Fruit fly (Drosophila melanogaster) whole organism, prepupa: ENCODE measurements around the gene Ubr3.
A peak's percentile ranks its signal among the peaks of the same experiment; 100 is the strongest.

Experiments
- Blimp-1 ChIP-seq: fragments of 200-800 bp; sonication (Bioruptor generic); optimal IDR thresholded peaks from 3 replicates; lab custom pipeline; 2017; ENCODE audit warnings: missing biosample characterization, missing genetic modification characterization, mild to moderate bottlenecking, moderate library complexity, missing genetic modification reagents
- CG10631 ChIP-seq: fragments of 200-800 bp; sonication (Bioruptor generic); optimal IDR thresholded peaks from 2 replicates; lab custom pipeline; 2016; ENCODE audit warnings: missing biosample characterization, missing genetic modification characterization
- CG10669 ChIP-seq: fragments of 200-800 bp; sonication (Bioruptor generic); optimal IDR thresholded peaks from 3 replicates; lab custom pipeline; 2018; ENCODE audit warnings: missing biosample characterization, mild to moderate bottlenecking, missing genetic modification characterization, moderate library complexity
- CG11294 ChIP-seq: fragments of 200-800 bp; sonication (Bioruptor generic); IDR thresholded peaks from 2 replicates; pipeline ENCODE4 v1.3.6; 2022; ENCODE audit warnings: missing biosample characterization, missing genetic modification characterization
- CG15336 ChIP-seq: fragments of 200-800 bp; sonication (Bioruptor generic); IDR thresholded peaks from 2 replicates; pipeline ENCODE4 v1.3.6; 2022; ENCODE audit warnings: missing biosample characterization, missing genetic modification characterization
- CG1621 ChIP-seq: fragments of 200-800 bp; sonication (Bioruptor generic); optimal IDR thresholded peaks from 3 replicates; lab custom pipeline; 2018; ENCODE audit warnings: missing biosample characterization, mild to moderate bottlenecking, missing genetic modification characterization
- CG16779 ChIP-seq: fragments of 200-800 bp; sonication (Bioruptor generic); optimal IDR thresholded peaks from 3 replicates; lab custom pipeline; 2017; ENCODE audit warnings: missing biosample characterization, mild to moderate bottlenecking, missing genetic modification characterization
- CG3032 ChIP-seq: fragments of 200-800 bp; optimal IDR thresholded peaks from 2 replicates; lab custom pipeline; 2019; ENCODE audit warnings: missing biosample characterization, mild to moderate bottlenecking, missing genetic modification characterization, moderate library complexity
- CG31627 ChIP-seq: fragments of 200-800 bp; sonication (Bioruptor generic); optimal IDR thresholded peaks from 3 replicates; lab custom pipeline; 2016; ENCODE audit warnings: missing biosample characterization, missing genetic modification characterization
- CG32006 ChIP-seq: fragments of 200-800 bp; sonication (Bioruptor generic); optimal IDR thresholded peaks from 3 replicates; lab custom pipeline; 2017; ENCODE audit warnings: missing biosample characterization, mild to moderate bottlenecking, missing genetic modification characterization
- CG34406 ChIP-seq: fragments of 200-800 bp; sonication (Bioruptor generic); optimal IDR thresholded peaks from 3 replicates; lab custom pipeline; 2016; ENCODE audit warnings: missing biosample characterization, missing genetic modification characterization
- CG3919 ChIP-seq: fragments of 200-800 bp; sonication (Bioruptor generic); optimal IDR thresholded peaks from 3 replicates; lab custom pipeline; 2016; ENCODE audit warnings: missing biosample characterization, missing genetic modification characterization
- CG4318 ChIP-seq: fragments of 200-800 bp; sonication (Bioruptor generic); optimal IDR thresholded peaks from 3 replicates; lab custom pipeline; 2017; ENCODE audit warnings: missing biosample characterization, mild to moderate bottlenecking, missing genetic modification characterization
- CG6276 ChIP-seq: fragments of 200-800 bp; sonication (Bioruptor generic); optimal IDR thresholded peaks from 2 replicates; lab custom pipeline; 2017; ENCODE audit warnings: missing biosample characterization, mild to moderate bottlenecking, missing genetic modification characterization
- CG6854 ChIP-seq: fragments of 200-800 bp; sonication (Bioruptor generic); optimal IDR thresholded peaks from 2 replicates; lab custom pipeline; 2017; ENCODE audit warnings: missing biosample characterization, mild to moderate bottlenecking, missing genetic modification characterization
- CG7368 ChIP-seq: fragments of 200-800 bp; sonication (Bioruptor generic); optimal IDR thresholded peaks from 3 replicates; lab custom pipeline; 2016; ENCODE audit warnings: missing biosample characterization, missing genetic modification characterization
- CG8319 ChIP-seq: fragments of 200-800 bp; sonication (Bioruptor generic); optimal IDR thresholded peaks from 3 replicates; lab custom pipeline; 2016; ENCODE audit warnings: missing biosample characterization, missing genetic modification characterization
- CG9139 ChIP-seq: fragments of 200-800 bp; sonication (Bioruptor generic); optimal IDR thresholded peaks from 3 replicates; lab custom pipeline; 2017; ENCODE audit warnings: missing biosample characterization, mild to moderate bottlenecking, missing genetic modification characterization
- Eip75B ChIP-seq: fragments of 200-800 bp; sonication (Bioruptor generic); optimal IDR thresholded peaks from 3 replicates; lab custom pipeline; 2016; ENCODE audit warnings: missing biosample characterization, missing genetic modification characterization
- Eip78C ChIP-seq: fragments of 200-800 bp; sonication (Bioruptor generic); peaks from one replicate; lab custom pipeline; 2016; ENCODE audit warnings: missing biosample characterization, missing genetic modification characterization
- Ets21C ChIP-seq: fragments of 200-800 bp; sonication (Bioruptor generic); optimal IDR thresholded peaks from 3 replicates; lab custom pipeline; 2016; ENCODE audit warnings: missing biosample characterization, missing genetic modification characterization
- Ets96B ChIP-seq: fragments of 200-800 bp; optimal IDR thresholded peaks from 2 replicates; lab custom pipeline; 2019; ENCODE audit warnings: missing biosample characterization, mild to moderate bottlenecking, missing genetic modification characterization, moderate library complexity
- Gug ChIP-seq: fragments of 200-800 bp; sonication (Bioruptor generic); IDR thresholded peaks from 2 replicates; pipeline ENCODE4 v1.3.6; 2022; ENCODE audit warnings: missing biosample characterization, missing genetic modification characterization
- Hr38 ChIP-seq: sonication (Bioruptor generic); optimal IDR thresholded peaks from 2 replicates; lab custom pipeline; 2016; ENCODE audit warnings: missing biosample characterization, missing genetic modification characterization
- Hr39 ChIP-seq: fragments of 200-800 bp; sonication (Bioruptor generic); optimal IDR thresholded peaks from 2 replicates; lab custom pipeline; 2016; ENCODE audit warnings: missing biosample characterization, missing genetic modification characterization
- Lpt ChIP-seq: fragments of 200-800 bp; sonication (Bioruptor generic); optimal IDR thresholded peaks from 3 replicates; lab custom pipeline; 2016; ENCODE audit warnings: missing biosample characterization, missing genetic modification characterization
- Met ChIP-seq: fragments of 200-800 bp; sonication (Bioruptor generic); optimal IDR thresholded peaks from 3 replicates; lab custom pipeline; 2016; ENCODE audit warnings: missing biosample characterization, missing genetic modification characterization
- OdsH ChIP-seq: fragments of 200-800 bp; sonication (Bioruptor generic); optimal IDR thresholded peaks from 3 replicates; lab custom pipeline; 2016; ENCODE audit warnings: missing biosample characterization, missing genetic modification characterization
- Smox ChIP-seq: fragments of 200-800 bp; sonication (Bioruptor generic); optimal IDR thresholded peaks from 3 replicates; lab custom pipeline; 2016; ENCODE audit warnings: missing biosample characterization, missing genetic modification characterization
- Sox102F ChIP-seq: fragments of 200-800 bp; sonication (Bioruptor generic); optimal IDR thresholded peaks from 2 replicates; lab custom pipeline; 2016; ENCODE audit warnings: missing biosample characterization, mild to moderate bottlenecking, missing genetic modification characterization
- Sox14 ChIP-seq: fragments of 200-800 bp; sonication (Bioruptor generic); optimal IDR thresholded peaks from 3 replicates; lab custom pipeline; 2016; ENCODE audit warnings: missing biosample characterization, missing genetic modification characterization
- Sox15 ChIP-seq: fragments of 200-800 bp; sonication (Bioruptor generic); optimal IDR thresholded peaks from 3 replicates; lab custom pipeline; 2016; ENCODE audit warnings: missing biosample characterization, missing genetic modification characterization
- achi ChIP-seq: fragments of 200-800 bp; sonication (Bioruptor generic); optimal IDR thresholded peaks from 3 replicates; lab custom pipeline; 2016; ENCODE audit warnings: missing biosample characterization, missing genetic modification characterization
- acj6 ChIP-seq: fragments of 200-800 bp; sonication (Bioruptor generic); optimal IDR thresholded peaks from 3 replicates; lab custom pipeline; 2016; ENCODE audit warnings: missing biosample characterization, missing genetic modification characterization
- dac ChIP-seq: fragments of 200-800 bp; sonication (Bioruptor generic); optimal IDR thresholded peaks from 2 replicates; lab custom pipeline; 2017; ENCODE audit warnings: missing biosample characterization, mild to moderate bottlenecking, missing genetic modification characterization
- dsx ChIP-seq: fragments of 200-800 bp; optimal IDR thresholded peaks from 3 replicates; lab custom pipeline; 2019; ENCODE audit warnings: missing biosample characterization, mild to moderate bottlenecking, missing genetic modification characterization, moderate library complexity; ENCODE audit not compliant: poor library complexity, severe bottlenecking
- fd59A ChIP-seq: fragments of 200-800 bp; sonication (Bioruptor generic); optimal IDR thresholded peaks from 2 replicates; lab custom pipeline; 2017; ENCODE audit warnings: missing biosample characterization, mild to moderate bottlenecking, missing genetic modification characterization, missing genetic modification reagents
- lz ChIP-seq: fragments of 200-800 bp; sonication (Bioruptor generic); optimal IDR thresholded peaks from 3 replicates; lab custom pipeline; 2016; ENCODE audit warnings: missing biosample characterization, missing genetic modification characterization
- net ChIP-seq: fragments of 200-800 bp; sonication (Bioruptor generic); optimal IDR thresholded peaks from 3 replicates; lab custom pipeline; 2016; ENCODE audit warnings: missing biosample characterization, missing genetic modification characterization
- pdm3 ChIP-seq: fragments of 200-800 bp; sonication (Bioruptor generic); optimal IDR thresholded peaks from 3 replicates; lab custom pipeline; 2016; ENCODE audit warnings: missing biosample characterization, missing genetic modification characterization
- ss ChIP-seq, 2 experiments: fragments of 200-800 bp; sonication (Bioruptor generic); optimal IDR thresholded peaks; 2 replicates in 1 of 2; 3 replicates in 1 of 2; lab custom pipeline; 2017 to 2018; ENCODE audit warnings: mild to moderate bottlenecking in 2 of 2, missing biosample characterization in 2 of 2, missing genetic modification characterization in 2 of 2, moderate library complexity in 1 of 2
- svp ChIP-seq: fragments of 200-800 bp; sonication (Bioruptor generic); peaks from one replicate; lab custom pipeline; 2016; ENCODE audit warnings: missing biosample characterization, missing genetic modification characterization
- topi ChIP-seq: fragments of 200-800 bp; sonication (Bioruptor generic); optimal IDR thresholded peaks from 3 replicates; lab custom pipeline; 2016; ENCODE audit warnings: missing biosample characterization, missing genetic modification characterization
- vri ChIP-seq: fragments of 200-800 bp; sonication (Bioruptor generic); optimal IDR thresholded peaks from 3 replicates; lab custom pipeline; 2016; ENCODE audit warnings: missing biosample characterization, mild to moderate bottlenecking, missing genetic modification characterization

Ubr3 gene

dm6 chrX:7901153-7902038 lies 34.3 kb upstream of the Ubr3 start, which contains the start of the genes RpS6 and bys (continued):
- peak; percentile 15; the same call in 1 of the 2 replicates for TF ChIP-seq Gug
- TF ChIP-seq Hr39, result peak; percentile 22
- peak; percentile 74 for TF ChIP-seq Sox102F (GFP tag; lab: Kevin White, UChicago)
- TF ChIP-seq CG34406, result peak; percentile 31
- peak; percentile 17 for TF ChIP-seq Eip75B (GFP tag; lab: Kevin White, UChicago)
- no peak for TF ChIP-seq dsx
- TF ChIP-seq net (GFP tag; lab: Kevin White, UChicago), result peak; percentile 64
- TF ChIP-seq topi (GFP tag; lab: Kevin White, UChicago), result peak; percentile 36
- peak; percentile 42 for TF ChIP-seq Sox14
- TF ChIP-seq CG6276, result peak; percentile 47
- TF ChIP-seq CG4318 (GFP tag; lab: Kevin White, UChicago), result no peak
- TF ChIP-seq vri (GFP tag; lab: Kevin White, UChicago), result peak; percentile 40
- no peak for TF ChIP-seq Lpt (GFP tag; lab: Kevin White, UChicago)
- TF ChIP-seq Eip78C (GFP tag; lab: Kevin White, UChicago), result peak; percentile 76
- TF ChIP-seq Blimp-1 (GFP tag; lab: Kevin White, UChicago), result no peak
- TF ChIP-seq CG3032 (tag; lab: Kevin White, UChicago), result peak; percentile 38
- peak; percentile 33 for TF ChIP-seq pdm3 (GFP tag; lab: Kevin White, UChicago)
- peak; percentile 68 for TF ChIP-seq CG3919 (GFP tag; lab: Kevin White, UChicago)
- no peak for TF ChIP-seq CG11294 (GFP tag; lab: Robert Waterston, UW)
- TF ChIP-seq CG8319 (GFP tag; lab: Kevin White, UChicago), result peak; percentile 6
- peak; percentile 53 for TF ChIP-seq CG32006 (GFP tag; lab: Kevin White, UChicago)
- peak; percentile 64 for TF ChIP-seq svp (GFP tag; lab: Kevin White, UChicago)
- no peak for TF ChIP-seq CG16779 (tag; lab: Kevin White, UChicago)
- no peak for TF ChIP-seq Ets96B
- peak; percentile 43 for TF ChIP-seq CG10669 (GFP tag; lab: Kevin White, UChicago)
- peak; percentile 38 for TF ChIP-seq lz (GFP tag; lab: Kevin White, UChicago)
- peak; percentile 44 for TF ChIP-seq Met (GFP tag; lab: Kevin White, UChicago)

- TF ChIP-seq fd59A (GFP tag; lab: Kevin White, UChicago) (peak; percentile 65), Ets21C (peak; percentile 70), CG15336 (GFP tag; lab: Robert Waterston, UW) (peak; percentile 85), CG7368 (GFP tag; lab: Kevin White, UChicago) (peak; percentile 66), CG6854 (GFP tag; lab: Kevin White, UChicago) (peak; percentile 63), Met (GFP tag; lab: Kevin White, UChicago) (peak; percentile 88), vri (GFP tag; lab: Kevin White, UChicago) (peak; percentile 99), achi (GFP tag; lab: Kevin White, UChicago) (peak; percentile 75), CG6276 (peak; percentile 81), CG9139 (GFP tag; lab: Kevin White, UChicago) (peak; percentile 60), dac (peak; percentile 76), CG10631 (GFP tag; lab: Kevin White, UChicago) (peak; percentile 76), acj6 (GFP tag; lab: Kevin White, UChicago) (peak; percentile 75), CG16779 (tag; lab: Kevin White, UChicago) (peak; percentile 54), CG32006 (GFP tag; lab: Kevin White, UChicago) (peak; percentile 84), svp (GFP tag; lab: Kevin White, UChicago) (peak; percentile 90), CG11294 (GFP tag; lab: Robert Waterston, UW) (peak; percentile 75), Hr38 (no peak), OdsH (GFP tag; lab: Kevin White, UChicago) (peak; percentile 80), Sox14 (peak; percentile 84), Hr39 (peak; percentile 79), Sox102F (GFP tag; lab: Kevin White, UChicago) (peak; percentile 83), CG31627 (GFP tag; lab: Kevin White, UChicago) (peak; percentile 84), Ets96B (peak; percentile 79), CG1621 (tag; lab: Kevin White, UChicago) (peak; percentile 76), Sox15 (GFP tag; lab: Kevin White, UChicago) (peak; percentile 46), Smox (GFP tag; lab: Kevin White, UChicago) (no peak), ss (GFP tag; optimal IDR thresholded peaks at IDR 0.05; lab: Kevin White, UChicago) (peak; percentile 60 to 83), topi (GFP tag; lab: Kevin White, UChicago) (peak; percentile 83), Eip75B (GFP tag; lab: Kevin White, UChicago) (peak; percentile 84), lz (GFP tag; lab: Kevin White, UChicago) (peak; percentile 82), net (GFP tag; lab: Kevin White, UChicago) (peak; percentile 74), CG8319 (GFP tag; lab: Kevin White, UChicago) (peak; percentile 53)
Measured at dm6 chrX:7908239-7909068, 27.2 kb upstream of the Ubr3 start, which contains the start of the genes dpr14 and spidey. dpr14 (minus strand) TSS chrX:7908286. spidey (plus strand) TSS chrX:7908931.
